Fruit fly (Drosophila melanogaster): ENCODE measurements around the gene CG43133.

Gene CG43133

DNA sequence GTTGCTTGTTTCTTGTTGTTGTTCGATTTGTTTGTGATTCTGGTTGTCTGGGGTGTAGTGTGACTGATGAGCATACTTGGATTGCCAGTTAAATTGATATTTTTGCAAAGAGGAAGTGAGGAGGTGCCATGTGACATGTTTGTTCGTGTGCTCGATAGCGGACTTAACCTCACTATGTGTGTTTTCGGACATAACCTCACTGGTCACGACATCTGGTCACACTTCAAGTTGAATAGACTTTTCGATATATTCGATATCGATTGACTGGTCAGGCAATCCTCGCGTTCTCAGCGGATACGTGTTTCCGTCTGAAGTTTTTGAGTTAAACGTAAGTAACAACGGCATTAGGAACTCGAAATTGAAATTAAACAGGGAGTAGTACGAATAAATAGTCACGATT lies 21.3 kb downstream of the CG43133 start:
- TF ChIP-seq unc-4 (GFP tag; IDR thresholded peaks at IDR 0.05; ENCODE audit: partially characterized antibody) (no peak), Sox100B (GFP tag; optimal IDR thresholded peaks at IDR 0.05) (no peak), NC2α (GFP tag; optimal IDR thresholded peaks at IDR 0.05) (no peak), CG4730 (GFP tag; IDR thresholded peaks at IDR 0.05) (no peak), CG2120 (GFP tag; optimal IDR thresholded peaks at IDR 0.05) (no peak), B-H2 (GFP tag; optimal IDR thresholded peaks at IDR 0.05) (no peak), kni (GFP tag; optimal IDR thresholded peaks at IDR 0.05) (no peak), bigmax (GFP tag; optimal IDR thresholded peaks at IDR 0.05) (peak; percentile 79), CG12391 (tag; optimal IDR thresholded peaks at IDR 0.05) (no peak), CG8290 (GFP tag; optimal IDR thresholded peaks at IDR 0.05) (peak; percentile 58), CG8290 (tag; optimal IDR thresholded peaks at IDR 0.05) (no peak), dimm (GFP tag; IDR thresholded peaks at IDR 0.05) (no peak), so (GFP tag; IDR thresholded peaks at IDR 0.05) (no peak), CG7372 (GFP tag; IDR thresholded peaks at IDR 0.05) (no peak), ftz-f1 (GFP tag; optimal IDR thresholded peaks at IDR 0.05) (no peak), Dref (GFP tag; IDR thresholded peaks at IDR 0.05) (0 out of 2 replicates have a peak, but pooled peaks have one; percentile 35), CoRest (tag; optimal IDR thresholded peaks at IDR 0.05) (no peak), Xbp1 (GFP tag; optimal IDR thresholded peaks at IDR 0.05) (no peak), Hand (GFP tag; optimal IDR thresholded peaks at IDR 0.05) (no peak)

DNA sequence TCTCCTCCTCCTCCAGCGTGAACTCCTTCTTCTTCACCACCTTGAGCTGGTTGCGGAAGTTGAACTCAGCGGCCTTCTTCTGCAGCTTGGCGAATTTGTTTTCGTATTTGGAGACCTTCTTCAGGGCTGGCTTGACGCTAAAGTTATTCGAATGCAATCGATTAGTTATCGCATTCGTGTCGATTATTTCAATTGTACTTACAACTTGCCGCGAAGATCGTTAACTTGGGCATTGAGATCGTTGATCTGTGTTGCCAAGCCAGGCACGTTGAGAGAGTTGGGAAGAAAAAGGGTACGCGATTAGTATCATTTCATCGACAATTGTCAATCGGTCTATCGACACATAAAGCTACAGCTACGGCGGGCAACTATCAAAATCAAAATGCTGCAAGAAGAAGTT lies 23.3 kb downstream of the CG43133 start:
- TF ChIP-seq E2f2 (GFP tag; IDR thresholded peaks at IDR 0.05): 0 out of 2 replicates have a peak, but pooled peaks have one; percentile 21
- peak; percentile 47; the same call in 1 of the 3 replicates for TF ChIP-seq HLH4C (GFP tag; IDR thresholded peaks at IDR 0.05; ENCODE audit: partially characterized antibody)
- TF ChIP-seq hb (GFP tag; IDR thresholded peaks at IDR 0.05; ENCODE audit: partially characterized antibody): peak; percentile 53; the same call in 1 of the 3 replicates
- peak; percentile 58; the same call in 1 of the 2 replicates for TF ChIP-seq nerfin-2 (GFP tag; IDR thresholded peaks at IDR 0.05; ENCODE audit: partially characterized antibody)
- TF ChIP-seq CG16813 (GFP tag; IDR thresholded peaks at IDR 0.05; ENCODE audit: partially characterized antibody): peak; percentile 31; the same call in 1 of the 3 replicates
- TF ChIP-seq CG34224 (GFP tag; IDR thresholded peaks at IDR 0.05; ENCODE audit: partially characterized antibody): 0 out of 3 replicates have a peak, but pooled peaks have one; percentile 9
- TF ChIP-seq BEAF-32 (GFP tag; optimal IDR thresholded peaks at IDR 0.05): peak; percentile 7
- no peak for TF ChIP-seq zf30C (GFP tag; optimal IDR thresholded peaks at IDR 0.05)
- no peak for TF ChIP-seq stwl (tag; optimal IDR thresholded peaks at IDR 0.05)
- TF ChIP-seq schlank (tag; optimal IDR thresholded peaks at IDR 0.05): no peak
- peak; percentile 20; the same call in 1 of the 4 replicates for TF ChIP-seq Dll (GFP tag; IDR thresholded peaks at IDR 0.05; ENCODE audit: partially characterized antibody)
- TF ChIP-seq Med (GFP tag): peak; percentile 10
- TF ChIP-seq nmo (GFP tag; optimal IDR thresholded peaks at IDR 0.05): no peak

dm6 chrX:18103353-18103752 lies 26.6 kb downstream of the CG43133 start, which contains the start of gene CG7135:
TSS of gene CG7135 (plus strand) at chrX:18103653.
- TF ChIP-seq pros (GFP tag; optimal IDR thresholded peaks at IDR 0.05) (no peak), CG1832 (GFP tag; optimal IDR thresholded peaks at IDR 0.05) (no peak), insv (GFP tag; optimal IDR thresholded peaks at IDR 0.05) (no peak), CG15073 (GFP tag; optimal IDR thresholded peaks at IDR 0.05) (no peak), slou (GFP tag; optimal IDR thresholded peaks at IDR 0.05) (no peak), cwo (GFP tag; optimal IDR thresholded peaks at IDR 0.05) (no peak), Max (GFP tag; optimal IDR thresholded peaks at IDR 0.05) (no peak), stc (GFP tag; IDR thresholded peaks at IDR 0.05) (no peak), Hr51 (GFP tag; optimal IDR thresholded peaks at IDR 0.05) (no peak)
